Worm (Caenorhabditis elegans) whole organism, early embryonic: ENCODE measurements around the gene srw-83.
"Not testable (repeated sequence)": the region's sequence is repeated elsewhere in the genome, so short reads cannot be mapped to it uniquely, and the experiment has no call there.

Source experiments
- B0310.2 ChIP-seq: sonication (generic microtip); optimal IDR thresholded peaks from 2 replicates; lab custom pipeline; 2016; ENCODE audit warnings: mild to moderate bottlenecking, missing genetic modification characterization, missing compliant biosample characterization
- F13C5.2 ChIP-seq: sonication (generic microtip); optimal IDR thresholded peaks from 2 replicates; lab custom pipeline; 2017; ENCODE audit warnings: mild to moderate bottlenecking, missing genetic modification characterization, inconsistent platforms, missing compliant biosample characterization
- aly-1 ChIP-seq: sonication (generic microtip); optimal IDR thresholded peaks from 2 replicates; lab custom pipeline; 2016; ENCODE audit warnings: missing genetic modification characterization, missing compliant biosample characterization
- ama-1 ChIP-seq: fragments of 150-350 bp; optimal IDR thresholded peaks from 2 replicates; lab custom pipeline; 2014
- ceh-13 ChIP-seq: fragments of 200-800 bp; sonication (Bioruptor generic); optimal IDR thresholded peaks from 2 replicates; lab custom pipeline; 2018; ENCODE audit warnings: mild to moderate bottlenecking, missing genetic modification characterization, missing compliant biosample characterization
- ceh-36 ChIP-seq: sonication (generic microtip); optimal IDR thresholded peaks from 2 replicates; lab custom pipeline; 2016; ENCODE audit warnings: missing genetic modification characterization, inconsistent platforms, missing compliant biosample characterization
- ets-7 ChIP-seq: sonication (generic microtip); optimal IDR thresholded peaks from 2 replicates; lab custom pipeline; 2016; ENCODE audit warnings: missing genotype, missing genetic modification characterization, missing compliant biosample characterization
- flt-1 ChIP-seq: fragments of 200-800 bp; sonication (Bioruptor generic); IDR thresholded peaks from 2 replicates; pipeline ENCODE4 v1.3.6; 2022; ENCODE audit warnings: missing genetic modification characterization, missing compliant biosample characterization
- hmbx-1 ChIP-seq: sonication (generic microtip); optimal IDR thresholded peaks from 2 replicates; lab custom pipeline; 2016; ENCODE audit warnings: mild to moderate bottlenecking, missing genetic modification characterization, missing compliant biosample characterization
- hmg-4 ChIP-seq: fragments of 200-800 bp; sonication (Bioruptor generic); optimal IDR thresholded peaks from 2 replicates; lab custom pipeline; 2018; ENCODE audit warnings: mild to moderate bottlenecking, missing genetic modification characterization, missing compliant biosample characterization
- hnd-1 ChIP-seq: sonication (generic microtip); optimal IDR thresholded peaks from 2 replicates; lab custom pipeline; 2016; ENCODE audit warnings: missing genetic modification characterization, missing compliant biosample characterization
- pes-1 ChIP-seq: fragments of 200-800 bp; sonication (Bioruptor generic); IDR thresholded peaks from 2 replicates; pipeline ENCODE4 v1.3.6; 2022; ENCODE audit warnings: missing genetic modification reagents, missing genetic modification characterization, missing compliant biosample characterization
- scrt-1 ChIP-seq: fragments of 200-800 bp; sonication (Bioruptor generic); IDR thresholded peaks from 2 replicates; pipeline ENCODE4 v1.3.6; 2022; ENCODE audit warnings: missing genetic modification characterization, missing compliant biosample characterization
- sea-1 ChIP-seq: fragments of 200-800 bp; sonication (Bioruptor generic); conservative IDR thresholded peaks from 2 replicates; pipeline ENCODE4 v1.3.6; 2022; ENCODE audit warnings: missing genetic modification characterization, missing compliant biosample characterization
- tbx-11 ChIP-seq: fragments of 200-800 bp; sonication (Bioruptor generic); IDR thresholded peaks from 2 replicates; pipeline ENCODE4 v1.3.6; 2022; ENCODE audit warnings: missing genetic modification characterization, missing compliant biosample characterization
- tbx-37 ChIP-seq: fragments of 200-800 bp; sonication (Bioruptor generic); conservative IDR thresholded peaks from 2 replicates; pipeline ENCODE4 v1.3.6; 2022; ENCODE audit warnings: missing genetic modification reagents, missing genetic modification characterization, missing compliant biosample characterization
- tra-4 ChIP-seq: sonication (generic microtip); optimal IDR thresholded peaks from 2 replicates; lab custom pipeline; 2017; ENCODE audit warnings: missing genetic modification characterization, missing compliant biosample characterization

The srw-83 gene

DNA sequence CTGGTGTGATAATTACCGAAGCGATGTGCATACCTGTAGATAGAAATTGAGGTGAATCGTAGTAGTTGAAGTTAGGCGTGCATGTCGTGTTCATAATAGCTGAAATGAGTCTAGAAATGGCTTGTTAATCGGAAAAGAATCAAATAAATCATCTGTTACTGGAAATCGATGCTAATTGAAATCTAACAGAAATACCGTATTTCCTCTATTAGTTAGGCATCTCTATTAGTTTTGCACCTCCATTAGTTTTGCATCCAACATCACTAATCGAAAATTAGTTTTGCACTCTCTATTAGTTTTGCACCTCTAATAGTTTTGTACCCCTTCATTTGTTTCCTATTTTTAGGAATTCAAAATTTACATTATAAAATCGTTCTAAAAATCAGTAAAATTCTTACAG, 21.6 kb upstream of the srw-83 start, which contains the start of gene srh-209:
Gene srh-209, minus strand, starts transcription at position 101 of the 400 bp plus-strand sequence.
- not testable (repeated sequence) for TF ChIP-seq F13C5.2 (tag; lab: Kevin White, UChicago); tbx-11; tra-4 (tag; lab: Kevin White, UChicago)

DNA sequence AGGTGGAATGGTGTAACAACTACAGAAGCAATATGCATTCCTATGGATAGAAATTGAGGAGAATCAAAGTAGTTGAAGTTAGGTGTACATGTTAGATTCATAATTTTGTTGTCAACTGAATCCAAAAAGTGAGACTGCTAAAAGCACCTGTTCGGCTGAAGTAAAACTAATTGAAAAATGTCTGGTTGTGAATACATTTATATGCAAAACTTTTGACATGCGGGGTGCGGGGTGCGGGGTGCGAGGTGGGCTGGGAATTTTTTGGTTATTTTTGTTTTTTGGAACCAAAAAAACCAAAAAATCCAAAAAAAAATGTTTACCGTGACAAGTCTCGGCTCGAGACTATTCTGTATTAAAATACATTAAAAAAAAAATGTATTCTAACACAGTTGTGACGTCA, 16.2 kb upstream of the srw-83 start, which contains the start of gene srh-207:
Gene srh-207, minus strand, starts transcription at position 101 of the 400 bp plus-strand sequence.
- TF ChIP-seq tra-4 (tag; lab: Kevin White, UChicago) (no peak), hmg-4 (no peak), ama-1 (no peak), hnd-1 (tag; lab: Kevin White, UChicago) (no peak), flt-1 (GFP tag; lab: Robert Waterston, UW) (no peak)

DNA sequence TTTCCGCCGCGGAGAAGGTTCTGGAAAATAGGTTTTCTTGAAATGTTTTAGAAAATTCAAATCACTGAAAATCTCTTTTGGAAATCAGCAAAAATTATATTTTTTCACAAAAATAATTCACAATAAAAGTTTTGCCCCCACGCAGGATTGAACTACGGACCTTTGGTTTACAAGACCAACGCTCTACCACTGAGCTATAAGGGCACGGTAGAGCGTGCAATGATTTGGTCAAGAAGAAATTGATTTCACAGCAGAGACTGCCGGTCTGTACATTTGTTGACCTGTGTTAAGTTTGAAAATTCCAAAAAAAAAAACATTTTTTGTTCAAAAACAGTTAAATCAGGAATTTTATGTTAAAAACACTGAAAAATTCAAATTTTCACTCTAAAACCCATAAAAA, 14.0 kb upstream of the srw-83 start:
- TF ChIP-seq pes-1 (GFP tag; lab: Robert Waterston, UW) (no peak), tbx-11 (no peak), F13C5.2 (tag; lab: Kevin White, UChicago) (no peak), sea-1 (GFP tag; lab: Robert Waterston, UW) (no peak), ceh-13 (GFP tag; lab: Kevin White, UChicago) (no peak)

DNA sequence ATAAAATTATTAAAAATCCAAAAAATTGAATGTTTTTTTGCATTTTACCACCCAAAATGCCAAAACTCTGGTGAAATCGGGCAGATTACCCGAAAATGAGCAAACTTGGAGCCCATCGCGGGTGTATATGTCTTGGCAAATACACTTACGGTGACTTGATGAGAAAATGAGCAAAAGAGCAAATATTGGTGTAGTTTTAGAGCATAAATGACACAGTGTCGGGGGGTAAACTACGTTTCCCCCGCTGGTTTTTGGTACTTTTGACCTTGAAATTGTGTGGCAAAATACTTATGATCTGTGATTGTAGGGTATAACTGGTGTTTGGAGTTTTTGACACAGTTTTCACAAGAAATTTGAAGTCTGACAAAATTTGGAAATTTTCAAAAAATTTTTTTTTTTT, 13.5 kb upstream of the srw-83 start, which contains the start of gene ZK262.2:
Gene ZK262.2, minus strand, starts transcription at position 101 of the 400 bp plus-strand sequence.
- TF ChIP-seq sea-1 (GFP tag; lab: Robert Waterston, UW) (no peak), pes-1 (GFP tag; lab: Robert Waterston, UW) (no peak), hmg-4 (no peak)

DNA sequence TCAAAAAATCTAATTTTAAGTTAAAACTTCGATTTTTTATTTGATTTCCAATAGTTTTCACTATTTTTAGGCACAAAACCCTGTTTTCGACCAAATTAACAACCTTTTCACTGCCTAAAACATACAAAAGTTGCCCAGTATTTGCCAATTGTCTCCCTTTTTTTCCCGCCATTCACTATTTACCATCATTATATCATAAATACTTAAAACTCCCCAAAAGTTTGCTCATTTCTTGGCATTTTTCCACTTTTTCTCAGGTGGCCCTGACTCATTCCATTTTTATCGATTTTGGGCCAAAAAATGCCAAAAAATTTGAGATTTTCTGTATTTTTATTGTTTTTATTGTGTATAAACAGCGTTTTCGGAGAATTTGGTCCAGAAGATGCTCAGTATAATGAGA, 12.3 kb upstream of the srw-83 start, which contains the start of gene txt-8:
Gene txt-8, plus strand, starts transcription at position 301 of the 400 bp plus-strand sequence.
- TF ChIP-seq tbx-37 (GFP tag; lab: Robert Waterston, UW) (no peak), F13C5.2 (tag; lab: Kevin White, UChicago) (no peak), B0310.2 (tag; lab: Kevin White, UChicago) (no peak), hnd-1 (tag; lab: Kevin White, UChicago) (no peak), pes-1 (GFP tag; lab: Robert Waterston, UW) (no peak), hmbx-1 (tag; lab: Kevin White, UChicago) (no peak), flt-1 (GFP tag; lab: Robert Waterston, UW) (no peak), tra-4 (tag; lab: Kevin White, UChicago) (no peak), hmg-4 (no peak), ama-1 (no peak), aly-1 (tag; lab: Kevin White, UChicago) (no peak), ceh-13 (GFP tag; lab: Kevin White, UChicago) (no peak), tbx-11 (no peak), scrt-1 (no peak), sea-1 (GFP tag; lab: Robert Waterston, UW) (no peak), ceh-36 (no peak), ets-7 (tag; lab: Kevin White, UChicago) (no peak)

DNA sequence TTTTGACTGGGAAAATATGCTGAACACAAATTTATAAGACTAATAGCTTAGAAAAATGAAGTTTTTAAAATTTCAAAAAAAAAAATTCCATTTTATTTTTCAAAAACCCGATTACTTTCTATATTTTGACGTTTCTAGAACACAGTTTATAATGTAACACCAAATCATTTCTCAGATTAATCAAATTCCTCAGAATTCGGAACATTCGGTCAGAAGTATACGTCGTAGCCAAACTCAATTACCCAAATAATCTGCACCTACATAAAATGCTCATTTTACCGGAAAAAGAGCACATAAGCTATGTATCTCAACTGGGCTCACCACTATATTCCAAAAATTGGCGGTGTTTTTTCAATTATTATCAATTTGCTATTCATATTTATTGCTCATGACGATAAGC, 5.6 kb upstream of the srw-83 start, which contains the start of gene srj-26:
Gene srj-26, plus strand, starts transcription at position 301 of the 400 bp plus-strand sequence.
- no peak for TF ChIP-seq hmbx-1 (tag; lab: Kevin White, UChicago)
- TF ChIP-seq tra-4 (tag; lab: Kevin White, UChicago) = no peak
- TF ChIP-seq aly-1 (tag; lab: Kevin White, UChicago) = no peak

DNA sequence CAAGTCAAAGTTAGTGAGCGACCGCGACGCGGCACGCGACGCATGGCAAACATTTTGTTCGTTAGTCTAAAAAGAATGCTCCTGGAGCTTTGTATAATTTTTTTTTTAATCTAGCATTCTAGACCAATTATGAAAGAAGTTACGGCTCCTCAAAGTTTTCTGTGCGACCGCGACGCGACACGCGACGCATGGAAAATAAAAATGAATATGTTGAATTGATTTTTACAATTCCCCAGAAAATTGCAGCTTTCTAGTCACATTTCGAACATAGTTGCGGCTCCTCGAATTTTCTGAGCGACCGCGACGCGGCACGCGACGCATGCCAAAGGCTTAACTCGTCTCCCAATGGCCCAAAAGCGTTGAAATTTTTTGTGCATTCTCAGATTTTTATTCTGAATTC, 1.9 kb upstream of the srw-83 start, which contains the start of gene ZK262.4:
Gene ZK262.4, minus strand, starts transcription at position 101 of the 400 bp plus-strand sequence.
- TF ChIP-seq tbx-11 (no peak), aly-1 (tag; lab: Kevin White, UChicago) (no peak), F13C5.2 (tag; lab: Kevin White, UChicago) (no peak), hnd-1 (tag; lab: Kevin White, UChicago) (no peak), tbx-37 (GFP tag; lab: Robert Waterston, UW) (no peak), hmbx-1 (tag; lab: Kevin White, UChicago) (no peak), flt-1 (GFP tag; lab: Robert Waterston, UW) (no peak)

DNA sequence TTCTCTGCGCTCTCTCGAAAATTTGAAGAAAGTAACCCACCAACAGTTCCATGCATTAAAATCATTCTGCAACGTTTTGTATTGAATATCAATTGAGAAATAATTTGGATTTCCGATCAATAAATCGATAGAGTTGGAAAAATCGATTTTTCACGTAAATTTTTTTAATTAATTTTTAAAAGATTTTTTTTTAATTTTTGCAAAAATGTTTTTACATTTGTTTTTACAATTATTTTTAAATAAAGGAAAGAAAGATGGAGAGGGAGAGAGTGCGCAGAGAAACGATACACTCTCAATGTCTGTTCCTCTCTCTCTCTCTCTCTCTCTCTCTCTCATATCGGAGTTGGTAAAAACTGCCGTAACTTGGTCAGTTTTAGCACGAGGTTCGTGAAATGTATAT, 836 bp upstream of the srw-83 start, which contains the start of gene ZK262.19:
Gene ZK262.19, minus strand, starts transcription at position 101 of the 400 bp plus-strand sequence.
- TF ChIP-seq scrt-1 (no peak), F13C5.2 (tag; lab: Kevin White, UChicago) (no peak), ama-1 (no peak), hmg-4 (no peak), flt-1 (GFP tag; lab: Robert Waterston, UW) (no peak), tbx-37 (GFP tag; lab: Robert Waterston, UW) (no peak)

DNA sequence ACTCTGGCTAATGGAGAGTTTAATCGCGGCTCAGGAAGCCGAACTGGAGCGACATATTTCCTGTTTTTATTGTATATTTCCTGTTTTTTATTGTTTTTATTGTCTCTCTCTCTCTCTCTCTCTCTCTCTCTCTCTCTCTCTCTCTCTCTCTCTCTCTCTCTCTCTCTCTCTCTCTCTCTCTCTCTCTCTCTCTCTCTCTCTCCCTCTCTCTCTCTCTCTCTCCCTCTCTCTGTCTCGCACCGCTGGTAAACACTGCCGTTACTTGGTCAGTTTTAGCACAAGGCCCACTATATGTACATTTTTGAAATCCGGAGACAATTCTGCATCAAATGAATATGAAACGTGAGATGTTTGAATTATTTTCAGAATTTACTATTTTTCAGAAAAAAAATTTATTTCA, 4.4 kb downstream of the srw-83 start:
- TF ChIP-seq tra-4 (tag; lab: Kevin White, UChicago) (no peak), pes-1 (GFP tag; lab: Robert Waterston, UW) (no peak), hmg-4 (no peak), F13C5.2 (tag; lab: Kevin White, UChicago) (no peak), ceh-36 (no peak), ceh-13 (GFP tag; lab: Kevin White, UChicago) (no peak), hnd-1 (tag; lab: Kevin White, UChicago) (no peak)
